Fruit fly (Drosophila melanogaster) whole organism, embryonic: Measurements from ENCODE around the gene CG6356.

Source experiments
- ATbp ChIP-seq: fragments of 200-800 bp; sonication (Bioruptor generic); optimal IDR thresholded peaks from 2 replicates; lab custom pipeline; 2017; ENCODE audit warnings: missing biosample characterization, mild to moderate bottlenecking, missing genetic modification characterization, missing genetic modification reagents
- Asciz ChIP-seq: fragments of 200-800 bp; sonication (Bioruptor generic); optimal IDR thresholded peaks from 2 replicates; lab custom pipeline; 2017; ENCODE audit warnings: missing biosample characterization, mild to moderate bottlenecking, missing genetic modification characterization, missing genetic modification reagents
- BtbVII ChIP-seq: fragments of 200-800 bp; sonication (Bioruptor generic); optimal IDR thresholded peaks from 3 replicates; lab custom pipeline; 2017; ENCODE audit warnings: missing biosample characterization, mild to moderate bottlenecking, missing genetic modification characterization
- CG10959 ChIP-seq: fragments of 200-800 bp; sonication (Bioruptor generic); IDR thresholded peaks from 2 replicates; pipeline ENCODE4 v1.3.6; 2022; ENCODE audit warnings: missing biosample characterization, missing genetic modification characterization
- CG10979 ChIP-seq: fragments of 200-800 bp; sonication (Bioruptor generic); optimal IDR thresholded peaks from 2 replicates; lab custom pipeline; 2018; ENCODE audit warnings: missing biosample characterization, mild to moderate bottlenecking, missing genetic modification characterization, moderate library complexity
- CG11696 ChIP-seq: fragments of 200-800 bp; sonication (Bioruptor generic); IDR thresholded peaks from 2 replicates; pipeline ENCODE4 v1.3.6; 2022; ENCODE audit warnings: missing biosample characterization, missing genetic modification characterization
- CG12104 ChIP-seq: fragments of 200-800 bp; sonication (Bioruptor generic); optimal IDR thresholded peaks from 3 replicates; lab custom pipeline; 2016; ENCODE audit warnings: missing biosample characterization, missing genetic modification characterization
- CG12769 ChIP-seq: fragments of 200-800 bp; sonication (Bioruptor generic); optimal IDR thresholded peaks from 2 replicates; lab custom pipeline; 2019; ENCODE audit warnings: missing biosample characterization, mild to moderate bottlenecking, missing genetic modification characterization, moderate library complexity
- CG13123 ChIP-seq: fragments of 200-800 bp; sonication (Bioruptor generic); optimal IDR thresholded peaks from 2 replicates; lab custom pipeline; 2016; ENCODE audit warnings: missing biosample characterization, missing genetic modification characterization
- CG13775 ChIP-seq: fragments of 200-800 bp; sonication (Bioruptor generic); optimal IDR thresholded peaks from 3 replicates; lab custom pipeline; 2017; ENCODE audit warnings: missing biosample characterization, mild to moderate bottlenecking, missing genetic modification characterization
- CG13894 ChIP-seq: fragments of 200-800 bp; sonication (Bioruptor generic); optimal IDR thresholded peaks from 3 replicates; lab custom pipeline; 2018; ENCODE audit warnings: missing biosample characterization, mild to moderate bottlenecking, missing genetic modification characterization, moderate library complexity
- CG14050 ChIP-seq: fragments of 200-800 bp; sonication (Bioruptor generic); IDR thresholded peaks from 3 replicates; pipeline ENCODE4 v1.3.6; 2022; ENCODE audit warnings: missing biosample characterization, missing genetic modification characterization
- CG15479 ChIP-seq: fragments of 200-800 bp; sonication (Bioruptor generic); optimal IDR thresholded peaks from 3 replicates; lab custom pipeline; 2019; ENCODE audit warnings: missing biosample characterization, mild to moderate bottlenecking, missing genetic modification characterization, moderate library complexity
- CG16863 ChIP-seq: fragments of 200-800 bp; sonication (Bioruptor generic); optimal IDR thresholded peaks from 3 replicates; lab custom pipeline; 2016; ENCODE audit warnings: missing biosample characterization, missing genetic modification characterization
- CG17361 ChIP-seq: fragments of 200-800 bp; sonication (Bioruptor generic); IDR thresholded peaks from 3 replicates; pipeline ENCODE4 v1.3.6; 2022; ENCODE audit warnings: missing biosample characterization, missing genetic modification characterization
- CG17385 ChIP-seq: fragments of 200-800 bp; sonication (Bioruptor generic); optimal IDR thresholded peaks from 3 replicates; lab custom pipeline; 2018; ENCODE audit warnings: missing biosample characterization, mild to moderate bottlenecking, missing genetic modification characterization
- CG17612 ChIP-seq: fragments of 200-800 bp; sonication (Bioruptor generic); IDR thresholded peaks from 2 replicates; pipeline ENCODE4 v1.3.6; 2022; ENCODE audit warnings: missing biosample characterization, missing genetic modification characterization
- CG18011 ChIP-seq: fragments of 200-800 bp; sonication (Bioruptor generic); optimal IDR thresholded peaks from 2 replicates; lab custom pipeline; 2017; ENCODE audit warnings: missing biosample characterization, missing genetic modification characterization, mild to moderate bottlenecking, moderate library complexity, missing genotype
- CG2202 ChIP-seq: fragments of 200-800 bp; sonication (Bioruptor generic); optimal IDR thresholded peaks from 2 replicates; lab custom pipeline; 2018; ENCODE audit warnings: missing biosample characterization, mild to moderate bottlenecking, missing genetic modification characterization
- CG3065 ChIP-seq: fragments of 200-800 bp; sonication (Bioruptor generic); optimal IDR thresholded peaks from 2 replicates; lab custom pipeline; 2016; ENCODE audit warnings: missing biosample characterization, missing genetic modification characterization
- CG32532 ChIP-seq: fragments of 200-800 bp; sonication (Bioruptor generic); IDR thresholded peaks from 2 replicates; pipeline ENCODE4 v1.3.6; 2022; ENCODE audit warnings: missing biosample characterization, missing genetic modification characterization
- CG34376 ChIP-seq: fragments of 200-800 bp; sonication (Bioruptor generic); optimal IDR thresholded peaks from 2 replicates; lab custom pipeline; 2018; ENCODE audit warnings: missing biosample characterization, mild to moderate bottlenecking, missing genetic modification characterization
- CG4730 ChIP-seq: fragments of 200-800 bp; sonication (Bioruptor generic); IDR thresholded peaks from 2 replicates; pipeline ENCODE4 v1.3.6; 2022; ENCODE audit warnings: missing biosample characterization, missing genetic modification characterization
- CG7556 ChIP-seq: fragments of 200-800 bp; sonication (Bioruptor generic); optimal IDR thresholded peaks from 2 replicates; lab custom pipeline; 2017; ENCODE audit warnings: missing biosample characterization, mild to moderate bottlenecking, missing genetic modification characterization
- CG8388 ChIP-seq: fragments of 200-800 bp; sonication (Bioruptor generic); optimal IDR thresholded peaks from 2 replicates; lab custom pipeline; 2019; ENCODE audit warnings: missing biosample characterization, mild to moderate bottlenecking, missing genetic modification characterization, moderate library complexity
- CG9817 ChIP-seq: fragments of 200-800 bp; sonication (Bioruptor generic); optimal IDR thresholded peaks from 2 replicates; lab custom pipeline; 2018; ENCODE audit warnings: missing biosample characterization, mild to moderate bottlenecking, missing genetic modification characterization, moderate library complexity
- ERR ChIP-seq: fragments of 200-800 bp; sonication (Bioruptor generic); optimal IDR thresholded peaks from 2 replicates; lab custom pipeline; 2016; ENCODE audit warnings: missing biosample characterization, missing genetic modification characterization
- Fer3 ChIP-seq: fragments of 200-800 bp; sonication (Bioruptor generic); optimal IDR thresholded peaks from 2 replicates; lab custom pipeline; 2018; ENCODE audit warnings: missing biosample characterization, mild to moderate bottlenecking, missing genetic modification characterization, moderate library complexity
- H15 ChIP-seq: fragments of 200-800 bp; sonication (Bioruptor generic); IDR thresholded peaks from 3 replicates; pipeline ENCODE4 v1.3.6; 2022; ENCODE audit warnings: missing biosample characterization, missing genetic modification characterization
- H2.0 ChIP-seq: fragments of 200-800 bp; sonication (Bioruptor generic); IDR thresholded peaks from 2 replicates; pipeline ENCODE4 v1.3.6; 2022; ENCODE audit warnings: missing biosample characterization, missing genetic modification characterization
- MESR4 ChIP-seq: fragments of 200-800 bp; sonication (Bioruptor generic); optimal IDR thresholded peaks from 2 replicates; lab custom pipeline; 2018; ENCODE audit warnings: missing biosample characterization, mild to moderate bottlenecking, missing genetic modification characterization, moderate library complexity
- Poxn ChIP-seq: fragments of 200-800 bp; sonication (Bioruptor generic); IDR thresholded peaks from 2 replicates; pipeline ENCODE4 v1.3.6; 2022; ENCODE audit warnings: missing biosample characterization, missing genetic modification characterization
- Rx ChIP-seq: fragments of 200-800 bp; sonication (Bioruptor generic); IDR thresholded peaks from 2 replicates; pipeline ENCODE4 v1.3.6; 2022; ENCODE audit warnings: missing biosample characterization, missing genetic modification characterization
- Sin3A ChIP-seq: fragments of >200 bp; optimal IDR thresholded peaks from 2 replicates; lab custom pipeline; 2018
- bab2 ChIP-seq: fragments of 200-800 bp; sonication (Bioruptor generic); optimal IDR thresholded peaks from 2 replicates; lab custom pipeline; 2016; ENCODE audit warnings: missing biosample characterization, missing genetic modification characterization
- bcd ChIP-seq: fragments of 200-800 bp; sonication (Bioruptor generic); optimal IDR thresholded peaks from 2 replicates; lab custom pipeline; 2017; ENCODE audit warnings: missing biosample characterization, mild to moderate bottlenecking, missing genetic modification characterization
- grn ChIP-seq: fragments of 200-800 bp; sonication (Bioruptor generic); optimal IDR thresholded peaks from 3 replicates; lab custom pipeline; 2017; ENCODE audit warnings: missing biosample characterization, missing genetic modification characterization
- jigr1 ChIP-seq: fragments of 200-800 bp; sonication (Bioruptor generic); IDR thresholded peaks from 3 replicates; pipeline ENCODE4 v1.3.6; 2022; ENCODE audit warnings: missing biosample characterization, missing genetic modification characterization
- kah ChIP-seq: fragments of 200-800 bp; sonication (Bioruptor generic); optimal IDR thresholded peaks from 2 replicates; lab custom pipeline; 2018; ENCODE audit warnings: missing biosample characterization, mild to moderate bottlenecking, missing genetic modification characterization
- knrl ChIP-seq: fragments of 200-800 bp; sonication (Bioruptor generic); IDR thresholded peaks from 3 replicates; pipeline ENCODE4 v1.3.6; 2022; ENCODE audit warnings: missing biosample characterization, missing genetic modification characterization; ENCODE audit not compliant: partially characterized antibody
- mld ChIP-seq: fragments of 200-800 bp; sonication (Bioruptor generic); IDR thresholded peaks from 3 replicates; pipeline ENCODE4 v1.3.6; 2022; ENCODE audit warnings: missing biosample characterization, missing genetic modification characterization; ENCODE audit not compliant: partially characterized antibody
- oc ChIP-seq: fragments of 200-800 bp; sonication (Bioruptor generic); optimal IDR thresholded peaks from 2 replicates; lab custom pipeline; 2018; ENCODE audit warnings: missing biosample characterization, mild to moderate bottlenecking, missing genetic modification characterization, moderate library complexity
- phol ChIP-seq: fragments of 200-800 bp; sonication (Bioruptor generic); optimal IDR thresholded peaks from 3 replicates; lab custom pipeline; 2018; ENCODE audit warnings: missing biosample characterization, mild to moderate bottlenecking, missing genetic modification characterization, moderate library complexity
- pros ChIP-seq: fragments of 200-800 bp; sonication (Bioruptor generic); optimal IDR thresholded peaks from 3 replicates; lab custom pipeline; 2019; ENCODE audit warnings: missing biosample characterization, mild to moderate bottlenecking, missing genetic modification characterization, moderate library complexity
- sim ChIP-seq: fragments of 200-800 bp; sonication (Bioruptor generic); IDR thresholded peaks from 2 replicates; pipeline ENCODE4 v1.3.6; 2022; ENCODE audit warnings: missing biosample characterization, missing genetic modification characterization
- stc ChIP-seq: fragments of 200-800 bp; sonication (Bioruptor generic); IDR thresholded peaks from 2 replicates; pipeline ENCODE4 v1.3.6; 2022; ENCODE audit warnings: missing biosample characterization, missing genetic modification characterization
- tna ChIP-seq: fragments of 200-800 bp; sonication (Bioruptor generic); IDR thresholded peaks from 2 replicates; pipeline ENCODE4 v1.3.6; 2022; ENCODE audit warnings: missing biosample characterization, missing genetic modification characterization; ENCODE audit not compliant: partially characterized antibody
- usp ChIP-seq: fragments of >200 bp; optimal IDR thresholded peaks from 2 replicates; lab custom pipeline; 2017; ENCODE audit warnings: missing biosample characterization, missing genetic modification characterization
- vfl ChIP-seq: fragments of 200-800 bp; sonication (Bioruptor generic); optimal IDR thresholded peaks from 2 replicates; lab custom pipeline; 2016; ENCODE audit warnings: missing biosample characterization, missing genetic modification characterization

Gene CG6356

DNA sequence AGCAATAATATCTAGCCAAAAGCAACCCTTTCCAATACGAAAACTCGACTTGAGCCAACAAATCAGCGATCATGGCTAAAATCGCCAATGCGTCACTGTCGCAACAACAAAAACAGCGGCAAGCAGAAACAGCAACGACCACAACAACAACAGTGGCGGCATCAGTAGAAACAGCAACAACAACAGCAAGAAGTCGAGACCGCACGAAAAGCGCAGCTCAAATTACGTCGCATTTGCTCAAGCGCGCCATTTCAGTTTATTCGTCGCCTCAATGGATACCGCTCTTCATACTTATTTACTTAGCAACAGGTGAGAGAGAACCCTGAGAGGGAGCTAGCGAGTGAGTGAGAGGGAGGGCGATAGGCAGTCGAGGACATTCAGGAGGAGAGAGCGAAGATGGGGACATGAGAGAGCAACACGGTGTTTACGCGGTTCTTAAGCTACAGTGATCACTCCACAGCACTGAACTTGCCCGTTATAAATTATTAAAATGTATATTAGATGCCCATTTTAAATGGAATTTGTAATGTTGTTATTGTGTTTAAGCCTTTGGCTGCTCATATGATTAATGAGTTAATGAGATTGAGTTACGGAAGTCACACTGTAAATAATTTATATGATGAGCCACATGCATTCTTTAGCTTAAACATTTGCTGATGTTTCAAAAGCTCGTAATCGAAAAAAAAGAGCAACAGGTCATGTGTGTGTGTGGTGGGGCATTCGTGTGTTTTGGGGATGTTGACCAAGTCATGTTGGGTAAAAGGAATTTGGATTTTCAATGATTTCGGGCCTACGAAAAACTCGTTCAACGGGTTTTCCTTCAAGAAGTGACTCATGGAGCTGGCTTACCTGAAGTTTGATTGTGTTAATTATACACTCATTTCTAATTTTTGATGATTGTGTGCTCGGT is 12.1 kb downstream of the CG6356 start (continued):
- peak; percentile 68; the same call in 2 of the 3 replicates for TF ChIP-seq H15 (GFP tag; lab: Robert Waterston, UW)
- TF ChIP-seq knrl (GFP tag; lab: Robert Waterston, UW): no peak
- peak; percentile 76 for TF ChIP-seq CG11696 (GFP tag; lab: Robert Waterston, UW)
- TF ChIP-seq CG17612 (GFP tag; lab: Robert Waterston, UW): peak; percentile 55; the same call in 1 of the 2 replicates
- TF ChIP-seq CG18011 (GFP tag; lab: Kevin White, UChicago): peak; percentile 52
- peak; percentile 59 for TF ChIP-seq bab2
- TF ChIP-seq CG3065 (GFP tag; lab: Kevin White, UChicago): peak; percentile 22
- peak; percentile 44 for TF ChIP-seq kah (GFP tag; lab: Kevin White, UChicago)
- TF ChIP-seq oc: peak; percentile 72
- no peak for TF ChIP-seq tna (GFP tag; lab: Robert Waterston, UW)
- TF ChIP-seq grn (GFP tag; lab: Kevin White, UChicago): no peak
- TF ChIP-seq vfl (GFP tag; lab: Kevin White, UChicago): peak; percentile 69
- TF ChIP-seq CG4730: peak; percentile 76
- TF ChIP-seq CG8388 (GFP tag; lab: Kevin White, UChicago): peak; percentile 65
- peak; percentile 67 for TF ChIP-seq CG14050 (GFP tag; lab: Robert Waterston, UW)
- peak; percentile 83 for TF ChIP-seq CG10959 (GFP tag; lab: Robert Waterston, UW)
- peak; percentile 75 for TF ChIP-seq CG17361 (GFP tag; lab: Robert Waterston, UW)
- peak; percentile 78 for TF ChIP-seq Fer3
- TF ChIP-seq CG15479 (GFP tag; lab: Kevin White, UChicago): no peak
- no peak for TF ChIP-seq CG13123 (GFP tag; lab: Kevin White, UChicago)
- peak; percentile 90 for TF ChIP-seq CG12769
- peak; percentile 83 for TF ChIP-seq CG9817 (tag; lab: Kevin White, UChicago)
- peak; percentile 41 for TF ChIP-seq CG10979 (tag; lab: Kevin White, UChicago)
- peak; percentile 82 for TF ChIP-seq CG32532
- peak; percentile 52 for TF ChIP-seq Asciz (GFP tag; lab: Kevin White, UChicago)
- TF ChIP-seq CG7556 (GFP tag; lab: Kevin White, UChicago): peak; percentile 78
- TF ChIP-seq mld: no peak
- peak; percentile 77 for TF ChIP-seq CG13775 (GFP tag; lab: Kevin White, UChicago)
- TF ChIP-seq MESR4 (GFP tag; lab: Kevin White, UChicago): peak; percentile 4
- peak; percentile 87 for TF ChIP-seq H2.0 (GFP tag; lab: Robert Waterston, UW)
- TF ChIP-seq Poxn (GFP tag; lab: Robert Waterston, UW): peak; percentile 63
- peak; percentile 67 for TF ChIP-seq Rx
- TF ChIP-seq stc (GFP tag; lab: Robert Waterston, UW): peak; percentile 75
- TF ChIP-seq sim (GFP tag; lab: Robert Waterston, UW): no peak
- TF ChIP-seq CG2202 (tag; lab: Kevin White, UChicago): peak; percentile 52
- TF ChIP-seq bcd (GFP tag; lab: Kevin White, UChicago): peak; percentile 66
- no peak for TF ChIP-seq Sin3A
- TF ChIP-seq CG13894: no peak
- peak; percentile 63 for TF ChIP-seq CG12104 (GFP tag; lab: Kevin White, UChicago)
- peak; percentile 74 for TF ChIP-seq phol (tag; lab: Kevin White, UChicago)
- peak; percentile 78 for TF ChIP-seq CG17385
- no peak for TF ChIP-seq usp
- peak; percentile 65 for TF ChIP-seq ATbp (GFP tag; lab: Kevin White, UChicago)
- peak; percentile 69 for TF ChIP-seq BtbVII
- no peak for TF ChIP-seq pros (GFP tag; lab: Kevin White, UChicago)
- no peak for TF ChIP-seq jigr1
- peak; percentile 49 for TF ChIP-seq ERR (GFP tag; lab: Kevin White, UChicago)
- peak; percentile 33 for TF ChIP-seq CG16863
- no peak for TF ChIP-seq CG34376 (GFP tag; lab: Kevin White, UChicago)
